Worm (Caenorhabditis elegans) whole organism, midembryonic: Measurements from ENCODE around the gene C17G10.7.

Source experiments
- T22C8.4 ChIP-seq: fragments of 200-800 bp; sonication (Bioruptor generic); IDR thresholded peaks from 2 replicates; pipeline ENCODE4 v1.3.6; 2022; ENCODE audit warnings: missing genetic modification characterization, missing compliant biosample characterization
- cog-1 ChIP-seq: sonication (generic microtip); optimal IDR thresholded peaks from 2 replicates; lab custom pipeline; 2016; ENCODE audit warnings: missing genetic modification characterization, missing compliant biosample characterization
- flt-1 ChIP-seq: fragments of 200-800 bp; sonication (Bioruptor generic); IDR thresholded peaks from 2 replicates; pipeline ENCODE4 v1.3.6; 2022; ENCODE audit warnings: missing genetic modification characterization, missing compliant biosample characterization
- klf-2 ChIP-seq: fragments of 200-800 bp; sonication (Bioruptor generic); conservative IDR thresholded peaks from 2 replicates; pipeline ENCODE4 v1.3.6; 2022; ENCODE audit warnings: missing genetic modification reagents, missing genetic modification characterization, missing compliant biosample characterization
- med-1 ChIP-seq: sonication (generic microtip); optimal IDR thresholded peaks from 2 replicates; lab custom pipeline; 2017; ENCODE audit warnings: missing genetic modification characterization, mild to moderate bottlenecking, missing compliant biosample characterization, antibody characterized with exemption, missing genetic modification reagents; ENCODE audit not compliant: insufficient read depth
- ref-1 ChIP-seq: fragments of 200-800 bp; sonication (Bioruptor generic); conservative IDR thresholded peaks from 2 replicates; pipeline ENCODE4 v1.3.6; 2022; ENCODE audit warnings: missing genetic modification reagents, missing genetic modification characterization, missing compliant biosample characterization
- tab-1 ChIP-seq: fragments of 200-800 bp; sonication (Bioruptor generic); IDR thresholded peaks from 2 replicates; pipeline ENCODE4 v1.3.6; 2022; ENCODE audit warnings: missing genetic modification characterization, missing compliant biosample characterization
- ztf-23 ChIP-seq: fragments of 200-800 bp; sonication (Bioruptor generic); IDR thresholded peaks from 2 replicates; pipeline ENCODE4 v1.3.6; 2022; ENCODE audit warnings: missing genetic modification reagents, missing genetic modification characterization, missing compliant biosample characterization
- ztf-29 ChIP-seq: fragments of 200-800 bp; sonication (Bioruptor generic); IDR thresholded peaks from 2 replicates; pipeline ENCODE4 v1.3.6; 2022; ENCODE audit warnings: missing genetic modification reagents, missing genetic modification characterization, missing compliant biosample characterization

C17G10.7 gene

DNA sequence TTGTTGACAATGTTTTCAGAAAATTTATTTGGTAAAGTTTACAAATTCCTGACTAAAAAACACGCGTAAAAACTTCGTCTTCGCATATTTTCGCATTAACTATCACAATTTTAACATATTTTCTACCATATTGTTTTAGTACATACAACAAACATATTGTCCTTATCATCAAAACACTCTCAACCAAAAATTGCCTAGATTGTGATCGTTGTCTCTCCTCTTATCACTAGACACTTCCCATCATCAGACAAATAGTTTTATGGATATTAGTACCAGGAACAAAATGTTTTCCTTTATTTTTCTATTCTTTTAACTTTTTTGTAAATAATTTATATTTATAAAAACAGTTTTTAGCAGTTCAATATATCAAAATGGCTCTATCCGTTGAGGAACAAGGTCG, 46.3 kb downstream of the C17G10.7 start, which contains the start of gene C17C3.3:
Gene C17C3.3 (plus strand): TSS at position 346 of the 400 bp plus-strand sequence.
- TF ChIP-seq T22C8.4 (GFP tag; lab: Robert Waterston, UW) (no peak), klf-2 (GFP tag; lab: Robert Waterston, UW) (no peak), ztf-29 (GFP tag; lab: Robert Waterston, UW) (no peak), ztf-23 (GFP tag; lab: Robert Waterston, UW) (no peak), flt-1 (GFP tag; lab: Robert Waterston, UW) (no peak), ref-1 (GFP tag; lab: Robert Waterston, UW) (no peak), cog-1 (tag; lab: Kevin White, UChicago) (no peak), tab-1 (GFP tag; lab: Robert Waterston, UW) (no peak), med-1 (GFP tag; lab: Kevin White, UChicago) (no peak)

DNA sequence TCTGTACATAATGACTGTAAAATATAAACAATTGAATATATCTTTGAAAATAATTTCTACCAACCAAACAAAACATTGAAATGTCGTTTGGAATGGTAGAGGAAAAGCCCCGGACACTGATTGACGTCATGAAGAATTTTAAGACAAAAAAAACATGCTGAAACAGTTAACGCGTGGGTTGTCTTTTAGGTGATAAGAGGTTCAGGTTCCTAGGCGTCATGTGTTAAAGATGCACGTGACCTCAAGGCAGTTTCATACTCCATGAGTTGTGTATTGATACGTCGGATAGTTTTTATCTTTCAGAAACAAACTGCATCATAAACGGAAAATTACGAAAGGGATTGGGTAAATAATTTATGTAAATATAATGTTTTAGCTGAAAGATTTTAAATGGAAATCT, 50.5 kb downstream of the C17G10.7 start:
- no peak for TF ChIP-seq ztf-29 (GFP tag; lab: Robert Waterston, UW)
- TF ChIP-seq ztf-23 (GFP tag; lab: Robert Waterston, UW) = no peak
- TF ChIP-seq T22C8.4 (GFP tag; lab: Robert Waterston, UW) = no peak
- no peak for TF ChIP-seq klf-2 (GFP tag; lab: Robert Waterston, UW)
- no peak for TF ChIP-seq flt-1 (GFP tag; lab: Robert Waterston, UW)
- no peak for TF ChIP-seq cog-1 (tag; lab: Kevin White, UChicago)
- no peak for TF ChIP-seq med-1 (GFP tag; lab: Kevin White, UChicago)
- no peak for TF ChIP-seq ref-1 (GFP tag; lab: Robert Waterston, UW)
- TF ChIP-seq tab-1 (GFP tag; lab: Robert Waterston, UW) = no peak
